Worm (Caenorhabditis elegans) whole organism, L1 larva: ENCODE results near the gene trf-1.

Source experiments
- Y116A8C.19 ChIP-seq: sonication (generic microtip); optimal IDR thresholded peaks from 2 replicates; lab custom pipeline; 2016; ENCODE audit warnings: missing compliant biosample characterization, missing genetic modification characterization, borderline replicate concordance
- aha-1 ChIP-seq: fragments of 150-350 bp; optimal IDR thresholded peaks from 2 replicates; lab custom pipeline; 2014; ENCODE audit warnings: missing biosample characterization, missing genetic modification characterization
- dpl-1 ChIP-seq, 3 experiments: fragments of 150-350 bp in 2 of 3; sonication (generic microtip) in 1 of 3; optimal IDR thresholded peaks; 2 replicates each; lab custom pipeline; 2014 to 2017; ENCODE audit warnings: missing biosample characterization in 3 of 3, missing genetic modification characterization in 3 of 3, missing genetic modification reagents in 3 of 3
- efl-3 ChIP-seq: fragments of 200-800 bp; sonication (Bioruptor generic); optimal IDR thresholded peaks from 2 replicates; lab custom pipeline; 2018; ENCODE audit warnings: mild to moderate bottlenecking, missing genetic modification characterization, missing compliant biosample characterization
- ets-5 ChIP-seq: fragments of 200-800 bp; sonication (Bioruptor generic); IDR thresholded peaks from 2 replicates; pipeline ENCODE4 v1.3.6; 2022; ENCODE audit warnings: missing genetic modification characterization, missing compliant biosample characterization
- fos-1 ChIP-seq: fragments of 150-350 bp; optimal IDR thresholded peaks from 2 replicates; lab custom pipeline; 2014; ENCODE audit warnings: missing biosample characterization, missing genetic modification characterization
- lin-13 ChIP-seq: fragments of 150-350 bp; optimal IDR thresholded peaks from 2 replicates; lab custom pipeline; 2014; ENCODE audit warnings: missing biosample characterization, missing genetic modification reagents, missing genetic modification characterization
- mep-1 ChIP-seq: fragments of 150-350 bp; optimal IDR thresholded peaks from 2 replicates; lab custom pipeline; 2014; ENCODE audit warnings: missing biosample characterization, missing genetic modification characterization
- nhr-11 ChIP-seq: fragments of 150-350 bp; optimal IDR thresholded peaks from 2 replicates; lab custom pipeline; 2014; ENCODE audit warnings: missing biosample characterization, missing genetic modification characterization
- nhr-237 ChIP-seq: fragments of 150-350 bp; optimal IDR thresholded peaks from 2 replicates; lab custom pipeline; 2014; ENCODE audit warnings: missing biosample characterization, missing genetic modification characterization
- nhr-85 ChIP-seq: sonication (generic microtip); peaks from one replicate; lab custom pipeline; 2016; ENCODE audit warnings: missing genetic modification characterization, inconsistent platforms, missing compliant biosample characterization
- rnt-1 ChIP-seq: sonication (generic microtip); optimal IDR thresholded peaks from 2 replicates; lab custom pipeline; 2016; ENCODE audit warnings: mild to moderate bottlenecking, missing genetic modification characterization, moderate library complexity, missing compliant biosample characterization
- unc-62 ChIP-seq: fragments of 150-350 bp; optimal IDR thresholded peaks from 2 replicates; lab custom pipeline; 2014; ENCODE audit warnings: missing biosample characterization, missing genetic modification reagents, missing genetic modification characterization
- unc-86 ChIP-seq: sonication (generic microtip); optimal IDR thresholded peaks from 2 replicates; lab custom pipeline; 2016; ENCODE audit warnings: missing genetic modification characterization, missing compliant biosample characterization

DNA sequence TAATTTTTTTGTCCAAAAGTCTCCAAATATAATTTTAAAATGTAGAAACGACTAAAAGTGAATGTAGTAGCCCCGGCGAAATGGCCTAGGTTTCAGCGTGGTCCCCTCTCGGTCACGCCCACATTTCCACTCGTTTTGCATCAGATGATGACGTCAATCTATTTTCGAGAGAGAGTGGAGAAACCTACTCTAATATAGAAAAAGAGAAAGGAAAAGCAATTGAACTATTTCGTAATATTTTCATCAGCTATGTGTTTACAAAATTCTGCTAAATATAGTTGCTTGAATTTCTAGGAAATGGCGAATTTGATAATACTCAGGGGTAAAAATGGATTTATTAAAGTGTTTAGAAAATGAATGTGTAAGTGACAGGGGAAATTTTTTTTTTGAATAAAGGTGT, 25.6 kb downstream of the trf-1 start:
- TF ChIP-seq nhr-11 (tag; lab: Kevin White, UChicago) (no peak), unc-62 (no peak), dpl-1 (GFP tag; optimal IDR thresholded peaks at IDR 0.05; lab: Kevin White, UChicago) (peak in 1 of 3 experiments; percentile 35), nhr-85 (tag; lab: Kevin White, UChicago) (no peak), lin-13 (peak; percentile 35), fos-1 (no peak), nhr-237 (tag; lab: Kevin White, UChicago) (peak; percentile 22), rnt-1 (no peak), unc-86 (tag; lab: Kevin White, UChicago) (no peak), ets-5 (GFP tag; lab: Robert Waterston, UW) (no peak), aha-1 (tag; lab: Kevin White, UChicago) (no peak), Y116A8C.19 (tag; lab: Kevin White, UChicago) (no peak), efl-3 (GFP tag; lab: Kevin White, UChicago) (no peak), mep-1 (peak; percentile 50)
